Worm (Caenorhabditis elegans): ENCODE data around the gene ceh-31.

ceh-31 gene

ce11 chrX:3035972-3036379 is 34.2 kb downstream of the ceh-31 start (continued):
- TF ChIP-seq ctbp-1 (GFP tag; IDR thresholded peaks at IDR 0.05) (peak; percentile 98), ztf-7 (tag; optimal IDR thresholded peaks at IDR 0.05) (peak; percentile 90), D1046.2 (GFP tag; IDR thresholded peaks at IDR 0.05) (peak; percentile 96), nhr-11 (tag; optimal IDR thresholded peaks at IDR 0.05) (peak; percentile 89), fkh-10 (GFP tag; optimal IDR thresholded peaks at IDR 0.05) (peak; percentile 86), egl-43 (GFP tag; IDR thresholded peaks at IDR 0.05) (peak; percentile 99), dve-1 (tag; optimal IDR thresholded peaks at IDR 0.05; ENCODE audit: insufficient read depth) (peak; percentile 82), nhr-42 (GFP tag; IDR thresholded peaks at IDR 0.05) (peak; percentile 93), spr-3 (GFP tag; optimal IDR thresholded peaks at IDR 0.05) (peak; percentile 93), set-16 (GFP tag; IDR thresholded peaks at IDR 0.05) (peak; percentile 32; the same call in 1 of the 2 replicates), lin-15B (tag; optimal IDR thresholded peaks at IDR 0.05) (no peak), zip-2 (tag; optimal IDR thresholded peaks at IDR 0.05) (peak; percentile 87), R02D3.7 (tag; optimal IDR thresholded peaks at IDR 0.05) (peak; percentile 29), ceh-44 (GFP tag; IDR thresholded peaks at IDR 0.05) (peak; percentile 97), F49E8.2 (tag; optimal IDR thresholded peaks at IDR 0.05; ENCODE audit: borderline replicate concordance) (peak; percentile 85), Y105C5A.15 (GFP tag; IDR thresholded peaks at IDR 0.05) (peak; percentile 99), F10B5.3 (tag; optimal IDR thresholded peaks at IDR 0.05) (peak; percentile 90), nhr-25 (tag; optimal IDR thresholded peaks at IDR 0.05; ENCODE audit: borderline replicate concordance, insufficient read depth) (peak; percentile 63), nhr-77 (tag; optimal IDR thresholded peaks at IDR 0.05) (peak; percentile 65), T26A8.4 (GFP tag; IDR thresholded peaks at IDR 0.05) (peak; percentile 97), duxl-1 (tag; optimal IDR thresholded peaks at IDR 0.05; ENCODE audit: poor library complexity) (peak; percentile 93), ces-1 (GFP tag; optimal IDR thresholded peaks at IDR 0.05) (peak; percentile 86), fos-1 (tag; optimal IDR thresholded peaks at IDR 0.05) (no peak), rbr-2 (tag; optimal IDR thresholded peaks at IDR 0.05) (peak; percentile 95), daf-19 (GFP tag; conservative IDR thresholded peaks at IDR 0.05) (peak; percentile 98), madf-5 (GFP tag; IDR thresholded peaks at IDR 0.05) (peak; percentile 96 to 98), lin-13 (GFP tag; optimal IDR thresholded peaks at IDR 0.05) (peak; percentile 83), cey-2 (tag; optimal IDR thresholded peaks at IDR 0.05; ENCODE audit: borderline replicate concordance, insufficient read depth) (peak; percentile 3), unc-130 (GFP tag; optimal IDR thresholded peaks at IDR 0.05) (peak; percentile 71), lsy-2 (tag; optimal IDR thresholded peaks at IDR 0.05) (peak; percentile 67 to 88), T20F7.1 (GFP tag; optimal IDR thresholded peaks at IDR 0.05) (peak; percentile 83), zfp-3 (GFP tag; conservative IDR thresholded peaks at IDR 0.05) (peak; percentile 95), nhr-28 (tag; optimal IDR thresholded peaks at IDR 0.05) (peak; percentile 63), skn-1 (tag; optimal IDR thresholded peaks at IDR 0.05) (no peak), zag-1 (tag; optimal IDR thresholded peaks at IDR 0.05) (peak; percentile 78), daf-8 (GFP tag; IDR thresholded peaks at IDR 0.05) (peak; percentile 95), lin-29 (GFP tag; IDR thresholded peaks at IDR 0.05) (peak; percentile 93), dmd-8 (GFP tag; IDR thresholded peaks at IDR 0.05) (peak; percentile 100), snpc-1.2 (GFP tag; IDR thresholded peaks at IDR 0.05) (peak; percentile 96), mep-1 (tag; optimal IDR thresholded peaks at IDR 0.05) (peak; percentile 97), ceh-82 (tag; optimal IDR thresholded peaks at IDR 0.05) (no peak), mdt-29 (GFP tag; IDR thresholded peaks at IDR 0.05) (peak; percentile 97), unc-62 (GFP tag; optimal IDR thresholded peaks at IDR 0.05 in 1 of 2) (peak in 1 of 2 experiments; percentile 99), unc-62 (tag; optimal IDR thresholded peaks at IDR 0.05) (no peak), arid-1 (GFP tag; conservative IDR thresholded peaks at IDR 0.05) (peak; percentile 97), lim-7 (GFP tag; IDR thresholded peaks at IDR 0.05) (peak; percentile 99), dpl-1 (GFP tag; optimal IDR thresholded peaks at IDR 0.05) (peak; percentile 51), hif-1 (tag; optimal IDR thresholded peaks at IDR 0.05) (peak; percentile 75 to 87), ceh-20 (GFP tag; IDR thresholded peaks at IDR 0.05) (peak; percentile 96), nhr-111 (GFP tag; optimal IDR thresholded peaks at IDR 0.05) (peak; percentile 94)
